Worm (Caenorhabditis elegans) whole organism, midembryonic: ENCODE data around the gene Y51A2B.9.

Experiments used
- T22C8.4 ChIP-seq: fragments of 200-800 bp; sonication (Bioruptor generic); IDR thresholded peaks from 2 replicates; pipeline ENCODE4 v1.3.6; 2022; ENCODE audit warnings: missing genetic modification characterization, missing compliant biosample characterization
- cog-1 ChIP-seq: sonication (generic microtip); optimal IDR thresholded peaks from 2 replicates; lab custom pipeline; 2016; ENCODE audit warnings: missing genetic modification characterization, missing compliant biosample characterization
- flt-1 ChIP-seq: fragments of 200-800 bp; sonication (Bioruptor generic); IDR thresholded peaks from 2 replicates; pipeline ENCODE4 v1.3.6; 2022; ENCODE audit warnings: missing genetic modification characterization, missing compliant biosample characterization
- klf-2 ChIP-seq: fragments of 200-800 bp; sonication (Bioruptor generic); conservative IDR thresholded peaks from 2 replicates; pipeline ENCODE4 v1.3.6; 2022; ENCODE audit warnings: missing genetic modification reagents, missing genetic modification characterization, missing compliant biosample characterization
- med-1 ChIP-seq: sonication (generic microtip); optimal IDR thresholded peaks from 2 replicates; lab custom pipeline; 2017; ENCODE audit warnings: missing genetic modification characterization, mild to moderate bottlenecking, missing compliant biosample characterization, antibody characterized with exemption, missing genetic modification reagents; ENCODE audit not compliant: insufficient read depth
- ref-1 ChIP-seq: fragments of 200-800 bp; sonication (Bioruptor generic); conservative IDR thresholded peaks from 2 replicates; pipeline ENCODE4 v1.3.6; 2022; ENCODE audit warnings: missing genetic modification reagents, missing genetic modification characterization, missing compliant biosample characterization
- tab-1 ChIP-seq: fragments of 200-800 bp; sonication (Bioruptor generic); IDR thresholded peaks from 2 replicates; pipeline ENCODE4 v1.3.6; 2022; ENCODE audit warnings: missing genetic modification characterization, missing compliant biosample characterization
- ztf-23 ChIP-seq: fragments of 200-800 bp; sonication (Bioruptor generic); IDR thresholded peaks from 2 replicates; pipeline ENCODE4 v1.3.6; 2022; ENCODE audit warnings: missing genetic modification reagents, missing genetic modification characterization, missing compliant biosample characterization
- ztf-29 ChIP-seq: fragments of 200-800 bp; sonication (Bioruptor generic); IDR thresholded peaks from 2 replicates; pipeline ENCODE4 v1.3.6; 2022; ENCODE audit warnings: missing genetic modification reagents, missing genetic modification characterization, missing compliant biosample characterization

The Y51A2B.9 gene

DNA sequence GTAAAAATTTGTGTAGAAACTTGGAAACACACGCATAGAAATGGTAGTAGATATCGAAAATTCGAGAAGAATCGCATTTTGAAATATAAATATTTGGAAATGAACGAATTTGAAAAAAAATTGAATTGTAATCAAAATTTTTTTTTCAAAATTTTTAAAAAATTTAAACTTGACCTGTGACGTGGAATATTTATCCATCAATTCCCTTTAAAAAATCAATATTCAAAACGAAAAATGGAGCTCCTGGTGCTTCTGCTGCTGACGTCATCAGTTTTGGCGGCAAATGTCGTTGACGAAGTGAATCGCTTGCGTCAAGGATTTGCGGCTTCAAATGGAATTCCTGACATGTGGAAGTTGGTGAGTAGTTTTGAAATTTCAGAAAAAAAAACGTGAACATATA lies 6.5 kb downstream of the Y51A2B.9 start, which contains the start of the genes Y51A2B.4 and Y51A2B.5:
Y51A2B.4 (minus strand) TSS at position 101 of the 400 bp plus-strand sequence.
Y51A2B.5 (plus strand) TSS at position 232 of the 400 bp plus-strand sequence.
- no peak for TF ChIP-seq klf-2 (GFP tag; lab: Robert Waterston, UW)
- no peak for TF ChIP-seq T22C8.4 (GFP tag; lab: Robert Waterston, UW)
- no peak for TF ChIP-seq ztf-23
- no peak for TF ChIP-seq cog-1 (tag; lab: Kevin White, UChicago)
- TF ChIP-seq tab-1 (GFP tag; lab: Robert Waterston, UW), result no peak
- TF ChIP-seq flt-1 (GFP tag; lab: Robert Waterston, UW), result no peak
- no peak for TF ChIP-seq ref-1 (GFP tag; lab: Robert Waterston, UW)
- TF ChIP-seq med-1 (GFP tag; lab: Kevin White, UChicago), result no peak
- no peak for TF ChIP-seq ztf-29 (GFP tag; lab: Robert Waterston, UW)

DNA sequence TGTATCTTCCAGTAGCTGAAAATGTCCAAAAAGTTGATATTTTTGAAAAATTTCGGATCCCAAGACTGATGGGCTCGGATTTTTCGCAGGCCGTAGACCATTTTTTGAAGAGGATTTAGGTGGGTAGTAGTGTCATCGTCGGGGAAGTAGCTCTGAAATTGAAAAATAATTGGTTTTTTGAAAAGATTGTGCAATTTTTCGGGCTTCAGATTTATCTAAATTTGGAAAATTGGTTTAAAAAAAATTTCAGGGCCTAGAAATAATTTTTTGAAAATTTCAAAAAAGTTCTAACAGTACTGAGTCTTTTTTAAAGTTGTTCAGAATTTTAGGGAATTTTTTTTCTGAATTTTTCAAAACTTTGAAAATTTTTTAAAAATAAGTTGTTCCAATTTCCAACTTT lies 13.0 kb downstream of the Y51A2B.9 start, which contains the start of gene nhr-288:
nhr-288 (minus strand) TSS at position 101 of the 400 bp plus-strand sequence.
- no peak for TF ChIP-seq cog-1 (tag; lab: Kevin White, UChicago)
- TF ChIP-seq ztf-23, result no peak

DNA sequence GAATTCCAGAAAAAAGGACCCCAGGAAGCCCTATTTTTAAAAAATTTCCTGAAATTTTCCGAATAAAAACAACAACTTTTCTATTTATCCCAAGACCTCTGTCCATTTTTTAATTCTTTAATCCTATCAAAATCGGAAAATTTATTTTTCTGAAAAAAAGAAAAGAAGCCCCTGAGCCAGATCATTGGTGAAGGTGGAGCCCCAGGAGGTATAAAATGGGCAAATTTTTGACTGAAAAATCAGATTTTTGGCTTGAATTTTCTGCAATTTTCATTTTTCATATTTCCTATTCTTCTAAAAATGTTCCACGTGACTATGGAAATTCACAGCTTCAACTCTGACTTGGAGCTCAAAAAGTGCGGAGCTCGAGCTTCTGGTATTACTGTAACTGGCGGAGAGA lies 16.7 kb downstream of the Y51A2B.9 start, which contains the start of gene Y51A2B.8:
Y51A2B.8 (plus strand) TSS at position 301 of the 400 bp plus-strand sequence.
- TF ChIP-seq flt-1 (GFP tag; lab: Robert Waterston, UW), result no peak
- TF ChIP-seq med-1 (GFP tag; lab: Kevin White, UChicago), result no peak
- no peak for TF ChIP-seq cog-1 (tag; lab: Kevin White, UChicago)
- no peak for TF ChIP-seq ztf-23
- no peak for TF ChIP-seq ztf-29 (GFP tag; lab: Robert Waterston, UW)
- no peak for TF ChIP-seq ref-1 (GFP tag; lab: Robert Waterston, UW)
- TF ChIP-seq klf-2 (GFP tag; lab: Robert Waterston, UW), result no peak
- TF ChIP-seq tab-1 (GFP tag; lab: Robert Waterston, UW), result no peak
- TF ChIP-seq T22C8.4 (GFP tag; lab: Robert Waterston, UW), result no peak

DNA sequence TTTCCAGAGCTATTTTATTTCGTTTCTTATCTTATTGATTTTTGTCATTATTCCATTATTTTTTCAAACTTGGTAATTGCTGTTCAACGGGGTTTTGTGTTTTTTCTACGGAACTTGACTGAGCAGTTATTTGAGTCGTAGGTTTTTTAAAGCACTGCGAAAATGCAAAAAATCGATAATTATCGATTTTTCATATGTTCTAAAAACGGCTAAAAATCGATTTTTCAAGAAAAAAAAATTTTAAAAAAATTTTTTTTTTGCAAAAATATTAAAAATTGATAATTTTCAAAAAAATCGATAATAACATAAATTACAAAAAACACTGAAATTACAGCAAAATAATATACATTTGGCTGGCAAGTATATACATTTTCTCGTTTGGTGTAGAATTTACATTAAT lies 20.0 kb downstream of the Y51A2B.9 start:
- no peak for TF ChIP-seq ref-1 (GFP tag; lab: Robert Waterston, UW)
- TF ChIP-seq T22C8.4 (GFP tag; lab: Robert Waterston, UW), result peak; percentile 79

DNA sequence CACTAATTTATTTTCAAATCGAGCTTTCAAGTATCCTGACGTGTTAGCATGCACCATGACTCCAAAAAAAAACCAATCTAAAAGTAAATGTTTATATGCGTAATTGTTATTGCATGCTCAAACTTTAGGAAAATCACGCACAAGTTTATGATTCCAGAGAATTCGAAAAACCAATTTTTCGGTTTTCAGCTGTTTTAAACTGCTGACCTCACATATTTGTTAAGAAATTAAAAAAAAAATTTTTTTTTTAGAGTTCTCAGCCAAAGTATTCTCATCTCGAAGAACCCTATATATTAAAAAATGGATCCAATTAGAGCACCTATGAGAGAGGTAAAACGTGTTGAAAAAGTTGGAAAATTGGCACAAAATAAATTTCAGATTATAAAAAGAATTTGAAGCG lies 21.4 kb downstream of the Y51A2B.9 start, which contains the start of gene Y51A2B.2:
Y51A2B.2 (plus strand) TSS at position 301 of the 400 bp plus-strand sequence.
- no peak for TF ChIP-seq med-1 (GFP tag; lab: Kevin White, UChicago)
- TF ChIP-seq T22C8.4 (GFP tag; lab: Robert Waterston, UW), result no peak
- no peak for TF ChIP-seq ztf-29 (GFP tag; lab: Robert Waterston, UW)
- no peak for TF ChIP-seq ztf-23
- no peak for TF ChIP-seq ref-1 (GFP tag; lab: Robert Waterston, UW)
- TF ChIP-seq flt-1 (GFP tag; lab: Robert Waterston, UW), result no peak
- TF ChIP-seq tab-1 (GFP tag; lab: Robert Waterston, UW), result no peak
- no peak for TF ChIP-seq cog-1 (tag; lab: Kevin White, UChicago)
- no peak for TF ChIP-seq klf-2 (GFP tag; lab: Robert Waterston, UW)

DNA sequence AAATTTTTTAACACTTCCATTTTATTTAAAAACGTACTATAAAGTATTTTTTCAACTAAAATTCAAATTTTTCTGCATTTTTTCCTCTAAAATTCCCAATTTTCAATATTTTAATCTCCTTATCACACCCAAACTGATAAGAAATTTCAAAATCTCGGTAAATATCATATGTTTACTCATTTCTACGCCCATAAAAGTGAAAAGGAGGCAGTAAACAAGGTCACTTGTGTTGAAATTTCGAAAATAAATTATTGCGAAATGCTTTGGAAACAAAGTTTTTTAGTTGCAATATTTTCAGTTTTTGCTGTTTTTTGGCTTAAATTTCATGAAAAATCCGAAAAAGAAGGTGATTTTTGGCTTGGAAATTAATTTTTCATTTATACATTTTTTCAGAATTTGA lies 24.0 kb downstream of the Y51A2B.9 start, which contains the start of gene C08E8.4:
C08E8.4 (plus strand) TSS at position 268 of the 400 bp plus-strand sequence.
- TF ChIP-seq ztf-23, result no peak
- no peak for TF ChIP-seq T22C8.4 (GFP tag; lab: Robert Waterston, UW)
- no peak for TF ChIP-seq flt-1 (GFP tag; lab: Robert Waterston, UW)
- TF ChIP-seq ref-1 (GFP tag; lab: Robert Waterston, UW), result no peak
- no peak for TF ChIP-seq cog-1 (tag; lab: Kevin White, UChicago)
- TF ChIP-seq tab-1 (GFP tag; lab: Robert Waterston, UW), result no peak
- TF ChIP-seq ztf-29 (GFP tag; lab: Robert Waterston, UW), result no peak
- TF ChIP-seq med-1 (GFP tag; lab: Kevin White, UChicago), result no peak
- no peak for TF ChIP-seq klf-2 (GFP tag; lab: Robert Waterston, UW)

DNA sequence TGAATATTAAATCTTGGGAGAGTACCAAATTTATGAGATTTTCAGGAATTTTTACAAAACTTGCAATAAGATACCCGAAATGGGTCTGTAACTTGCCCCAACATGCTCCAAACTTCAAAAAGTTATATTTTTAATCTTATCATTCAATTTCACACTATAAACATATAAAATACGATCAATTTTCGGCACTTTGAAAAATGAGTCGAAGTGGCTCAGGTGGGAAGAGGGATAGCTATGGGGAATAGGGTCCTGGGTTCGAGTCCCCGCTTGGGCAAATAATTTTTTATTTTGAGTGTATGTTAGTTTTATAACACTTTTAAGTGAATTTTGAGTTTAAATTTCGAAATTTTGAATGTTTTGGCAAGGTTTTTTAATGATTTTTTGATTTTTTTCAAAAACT lies 24.5 kb downstream of the Y51A2B.9 start:
- TF ChIP-seq cog-1 (tag; lab: Kevin White, UChicago), result no peak
- TF ChIP-seq T22C8.4 (GFP tag; lab: Robert Waterston, UW), result no peak
- no peak for TF ChIP-seq klf-2 (GFP tag; lab: Robert Waterston, UW)
- TF ChIP-seq ztf-23, result no peak
- TF ChIP-seq flt-1 (GFP tag; lab: Robert Waterston, UW), result no peak
- no peak for TF ChIP-seq ztf-29 (GFP tag; lab: Robert Waterston, UW)
- TF ChIP-seq ref-1 (GFP tag; lab: Robert Waterston, UW), result no peak
- TF ChIP-seq tab-1 (GFP tag; lab: Robert Waterston, UW), result no peak
- TF ChIP-seq med-1 (GFP tag; lab: Kevin White, UChicago), result no peak

DNA sequence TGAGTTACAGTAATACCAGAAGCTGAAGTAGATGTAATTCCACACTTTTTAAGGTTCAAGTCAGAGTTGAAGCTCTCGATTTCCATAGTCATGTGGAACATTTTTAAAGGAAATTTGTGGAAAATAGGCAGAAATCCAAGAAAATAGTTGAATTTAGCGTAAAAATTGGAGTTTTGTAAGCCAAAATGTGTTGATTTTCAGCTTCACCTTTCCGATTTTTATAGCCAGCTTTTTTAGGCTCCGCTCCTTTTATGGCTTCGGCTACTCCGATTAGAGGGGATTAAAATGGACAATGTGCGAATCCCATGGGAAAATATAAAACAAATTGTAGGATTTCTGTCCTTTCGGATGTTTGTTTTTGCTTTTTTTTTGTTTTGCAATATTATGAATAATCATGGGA lies 27.2 kb downstream of the Y51A2B.9 start, which contains the start of gene C08E8.6:
C08E8.6 (minus strand) TSS at position 101 of the 400 bp plus-strand sequence.
- TF ChIP-seq med-1 (GFP tag; lab: Kevin White, UChicago) (no peak), ztf-23 (no peak), cog-1 (tag; lab: Kevin White, UChicago) (no peak), flt-1 (GFP tag; lab: Robert Waterston, UW) (no peak), ref-1 (GFP tag; lab: Robert Waterston, UW) (no peak), ztf-29 (GFP tag; lab: Robert Waterston, UW) (no peak)

DNA sequence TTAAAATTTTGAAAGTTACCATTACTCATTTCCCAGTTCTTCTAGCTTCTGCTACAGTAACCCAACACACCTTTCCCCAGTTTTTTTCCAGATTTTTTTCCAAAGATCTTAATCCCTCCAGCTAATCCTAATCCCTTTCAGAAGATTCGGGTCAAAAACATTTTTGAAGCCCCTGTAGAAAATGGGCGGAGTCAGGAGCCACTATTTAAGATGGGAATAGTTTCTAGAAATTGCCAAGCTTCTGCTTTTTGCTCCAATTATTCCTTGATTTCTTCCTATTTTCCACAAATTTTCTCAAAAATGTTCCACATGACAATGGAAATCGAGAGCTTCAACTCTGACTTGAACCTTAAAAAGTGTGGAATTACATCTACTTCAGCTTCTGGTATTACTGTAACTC lies 31.0 kb downstream of the Y51A2B.9 start, which contains the start of gene C08E8.9:
C08E8.9 (plus strand) TSS at position 301 of the 400 bp plus-strand sequence.
- no peak for TF ChIP-seq tab-1 (GFP tag; lab: Robert Waterston, UW)
- TF ChIP-seq ztf-29 (GFP tag; lab: Robert Waterston, UW), result no peak
- no peak for TF ChIP-seq klf-2 (GFP tag; lab: Robert Waterston, UW)
- TF ChIP-seq cog-1 (tag; lab: Kevin White, UChicago), result no peak
- no peak for TF ChIP-seq ztf-23
- TF ChIP-seq T22C8.4 (GFP tag; lab: Robert Waterston, UW), result no peak
- TF ChIP-seq med-1 (GFP tag; lab: Kevin White, UChicago), result no peak
- TF ChIP-seq ref-1 (GFP tag; lab: Robert Waterston, UW), result no peak
- no peak for TF ChIP-seq flt-1 (GFP tag; lab: Robert Waterston, UW)
